Fruit fly (Drosophila melanogaster) whole organism, embryonic: ENCODE results near the gene CG5021.

Experiments used
- Abd-B ChIP-seq: fragments of 200-800 bp; sonication (Bioruptor generic); optimal IDR thresholded peaks from 2 replicates; lab custom pipeline; 2018; ENCODE audit warnings: missing biosample characterization, mild to moderate bottlenecking, missing genetic modification characterization, moderate library complexity
- CG10321 ChIP-seq: fragments of 200-800 bp; sonication (Bioruptor generic); IDR thresholded peaks from 2 replicates; pipeline ENCODE4 v1.3.6; 2022; ENCODE audit warnings: missing biosample characterization, missing genetic modification characterization
- CG10565 ChIP-seq: fragments of 200-800 bp; sonication (Bioruptor generic); optimal IDR thresholded peaks from 3 replicates; lab custom pipeline; 2016; ENCODE audit warnings: missing biosample characterization, mild to moderate bottlenecking, missing genetic modification characterization
- CG12659 ChIP-seq: fragments of 200-800 bp; sonication (Bioruptor generic); optimal IDR thresholded peaks from 3 replicates; lab custom pipeline; 2017; ENCODE audit warnings: mild to moderate bottlenecking, missing biosample characterization, missing genetic modification reagents, missing genetic modification characterization
- CG13296 ChIP-seq: fragments of 200-800 bp; sonication (Bioruptor generic); optimal IDR thresholded peaks from 3 replicates; lab custom pipeline; 2018; ENCODE audit warnings: missing biosample characterization, mild to moderate bottlenecking, missing genetic modification characterization
- CG17328 ChIP-seq: fragments of 200-800 bp; sonication (Bioruptor generic); IDR thresholded peaks from 2 replicates; pipeline ENCODE4 v1.3.6; 2022; ENCODE audit warnings: missing biosample characterization, missing genetic modification characterization
- CG18262 ChIP-seq: fragments of 200-800 bp; optimal IDR thresholded peaks from 3 replicates; lab custom pipeline; 2019; ENCODE audit warnings: missing biosample characterization, mild to moderate bottlenecking, missing genetic modification characterization, moderate library complexity
- CG18764 ChIP-seq: fragments of 200-800 bp; sonication (Bioruptor generic); optimal IDR thresholded peaks from 3 replicates; lab custom pipeline; 2016; ENCODE audit warnings: missing biosample characterization, missing genetic modification characterization
- CG2116 ChIP-seq: fragments of 200-800 bp; sonication (Bioruptor generic); optimal IDR thresholded peaks from 3 replicates; lab custom pipeline; 2018; ENCODE audit warnings: missing biosample characterization, mild to moderate bottlenecking, missing genetic modification characterization
- CG3065 ChIP-seq: fragments of 200-800 bp; sonication (Bioruptor generic); optimal IDR thresholded peaks from 2 replicates; lab custom pipeline; 2016; ENCODE audit warnings: missing biosample characterization, missing genetic modification characterization
- CG31388 ChIP-seq: fragments of 200-800 bp; sonication (Bioruptor generic); optimal IDR thresholded peaks from 2 replicates; lab custom pipeline; 2016; ENCODE audit warnings: missing biosample characterization, missing genetic modification characterization
- CG31441 ChIP-seq: fragments of 200-800 bp; sonication (Bioruptor generic); IDR thresholded peaks from 2 replicates; pipeline ENCODE4 v1.3.6; 2022; ENCODE audit warnings: missing biosample characterization, missing genetic modification characterization
- CG43689 ChIP-seq: fragments of 200-800 bp; sonication (Bioruptor generic); IDR thresholded peaks from 2 replicates; pipeline ENCODE4 v1.3.6; 2022; ENCODE audit warnings: missing biosample characterization, missing genetic modification characterization
- CG7745 ChIP-seq: fragments of 200-800 bp; sonication (Bioruptor generic); optimal IDR thresholded peaks from 2 replicates; lab custom pipeline; 2018; ENCODE audit warnings: missing biosample characterization, mild to moderate bottlenecking, missing genetic modification characterization, moderate library complexity
- CG7987 ChIP-seq: fragments of 200-800 bp; sonication (Bioruptor generic); optimal IDR thresholded peaks from 2 replicates; lab custom pipeline; 2018; ENCODE audit warnings: missing biosample characterization, mild to moderate bottlenecking, missing genetic modification characterization, moderate library complexity
- CG8089 ChIP-seq: fragments of 200-800 bp; sonication (Bioruptor generic); optimal IDR thresholded peaks from 3 replicates; lab custom pipeline; 2016; ENCODE audit warnings: missing biosample characterization, missing genetic modification characterization
- CG8359 ChIP-seq: fragments of 200-800 bp; sonication (Bioruptor generic); optimal IDR thresholded peaks from 2 replicates; lab custom pipeline; 2017; ENCODE audit warnings: missing biosample characterization, mild to moderate bottlenecking, missing genetic modification characterization, borderline replicate concordance
- CG8388 ChIP-seq: fragments of 200-800 bp; sonication (Bioruptor generic); optimal IDR thresholded peaks from 2 replicates; lab custom pipeline; 2019; ENCODE audit warnings: missing biosample characterization, mild to moderate bottlenecking, missing genetic modification characterization, moderate library complexity
- CG8924 ChIP-seq: fragments of 200-800 bp; optimal IDR thresholded peaks from 3 replicates; lab custom pipeline; 2019; ENCODE audit warnings: missing biosample characterization, mild to moderate bottlenecking, missing genetic modification characterization, moderate library complexity
- CG8944 ChIP-seq: fragments of 200-800 bp; sonication (Bioruptor generic); optimal IDR thresholded peaks from 3 replicates; lab custom pipeline; 2016; ENCODE audit warnings: missing biosample characterization, missing genetic modification characterization
- Camta ChIP-seq: fragments of 200-800 bp; sonication (Bioruptor generic); optimal IDR thresholded peaks from 2 replicates; lab custom pipeline; 2016; ENCODE audit warnings: missing biosample characterization, missing genetic modification characterization
- D ChIP-seq, 2 experiments: fragments of 200-800 bp in 1 of 2; fragments of >200 bp in 1 of 2; sonication (Bioruptor generic) in 1 of 2; optimal IDR thresholded peaks; 2 replicates in 1 of 2; 3 replicates in 1 of 2; lab custom pipeline; 2017; ENCODE audit warnings: mild to moderate bottlenecking in 1 of 2, missing biosample characterization in 1 of 2, missing genetic modification characterization in 1 of 2, missing genetic modification reagents in 1 of 2
- D19B ChIP-seq: fragments of 200-800 bp; sonication (Bioruptor generic); optimal IDR thresholded peaks from 2 replicates; lab custom pipeline; 2017; ENCODE audit warnings: missing biosample characterization, mild to moderate bottlenecking, missing genetic modification characterization
- HLH54F ChIP-seq: fragments of 200-800 bp; sonication (Bioruptor generic); optimal IDR thresholded peaks from 3 replicates; lab custom pipeline; 2016; ENCODE audit warnings: missing biosample characterization, missing genetic modification characterization
- MBD-R2 ChIP-seq: fragments of 200-800 bp; sonication (Bioruptor generic); IDR thresholded peaks from 2 replicates; pipeline ENCODE4 v1.3.6; 2022; ENCODE audit warnings: missing biosample characterization, missing genetic modification characterization
- MESR4 ChIP-seq: fragments of 200-800 bp; sonication (Bioruptor generic); optimal IDR thresholded peaks from 2 replicates; lab custom pipeline; 2018; ENCODE audit warnings: missing biosample characterization, mild to moderate bottlenecking, missing genetic modification characterization, moderate library complexity
- Opbp ChIP-seq: fragments of 200-800 bp; sonication (Bioruptor generic); IDR thresholded peaks from 3 replicates; pipeline ENCODE4 v1.3.6; 2022; ENCODE audit warnings: missing biosample characterization, missing genetic modification characterization; ENCODE audit not compliant: partially characterized antibody
- PHDP ChIP-seq: fragments of 200-800 bp; sonication (Bioruptor generic); optimal IDR thresholded peaks from 3 replicates; lab custom pipeline; 2018; ENCODE audit warnings: missing biosample characterization, mild to moderate bottlenecking, missing genetic modification characterization, moderate library complexity
- Ptx1 ChIP-seq: fragments of 200-800 bp; sonication (Bioruptor generic); IDR thresholded peaks from 2 replicates; pipeline ENCODE4 v1.3.6; 2022; ENCODE audit warnings: missing biosample characterization, missing genetic modification characterization
- TFAM ChIP-seq: fragments of 200-800 bp; sonication (Bioruptor generic); optimal IDR thresholded peaks from 2 replicates; lab custom pipeline; 2017; ENCODE audit warnings: missing biosample characterization, missing genetic modification characterization, inconsistent platforms
- Vsx1 ChIP-seq: fragments of 200-800 bp; sonication (Bioruptor generic); optimal IDR thresholded peaks from 2 replicates; lab custom pipeline; 2017; ENCODE audit warnings: missing biosample characterization, mild to moderate bottlenecking, missing genetic modification characterization, missing genetic modification reagents
- YL-1 ChIP-seq: fragments of 200-800 bp; sonication (Bioruptor generic); optimal IDR thresholded peaks from 3 replicates; lab custom pipeline; 2017; ENCODE audit warnings: missing biosample characterization, mild to moderate bottlenecking, missing genetic modification characterization
- ab ChIP-seq: fragments of 200-800 bp; sonication (Bioruptor generic); optimal IDR thresholded peaks from 2 replicates; lab custom pipeline; 2016; ENCODE audit warnings: missing biosample characterization, missing genetic modification characterization
- abd-A ChIP-seq: fragments of 200-800 bp; sonication (Bioruptor generic); optimal IDR thresholded peaks from 3 replicates; lab custom pipeline; 2019; ENCODE audit warnings: missing biosample characterization, mild to moderate bottlenecking, missing genetic modification characterization, moderate library complexity
- amos ChIP-seq: fragments of 200-800 bp; sonication (Bioruptor generic); IDR thresholded peaks from 2 replicates; pipeline ENCODE4 v1.3.6; 2022; ENCODE audit warnings: missing biosample characterization, missing genetic modification characterization; ENCODE audit not compliant: partially characterized antibody
- corto ChIP-seq: fragments of 200-800 bp; sonication (Bioruptor generic); optimal IDR thresholded peaks from 2 replicates; lab custom pipeline; 2016; ENCODE audit warnings: missing biosample characterization, mild to moderate bottlenecking, missing genetic modification characterization, moderate library complexity
- ems ChIP-seq: fragments of 200-800 bp; sonication (Bioruptor generic); optimal IDR thresholded peaks from 3 replicates; lab custom pipeline; 2016; ENCODE audit warnings: missing biosample characterization, missing genetic modification characterization
- fd3F ChIP-seq: fragments of 200-800 bp; sonication (Bioruptor generic); optimal IDR thresholded peaks from 2 replicates; lab custom pipeline; 2018; ENCODE audit warnings: missing biosample characterization, mild to moderate bottlenecking, missing genetic modification characterization, moderate library complexity
- her ChIP-seq: fragments of 200-800 bp; sonication (Bioruptor generic); optimal IDR thresholded peaks from 2 replicates; lab custom pipeline; 2016; ENCODE audit warnings: missing biosample characterization, missing genetic modification characterization
- inv ChIP-seq: fragments of 200-800 bp; sonication (Bioruptor generic); IDR thresholded peaks from 2 replicates; pipeline ENCODE4 v1.3.6; 2022; ENCODE audit warnings: missing biosample characterization, missing genetic modification characterization; ENCODE audit not compliant: partially characterized antibody
- oc ChIP-seq: fragments of 200-800 bp; sonication (Bioruptor generic); optimal IDR thresholded peaks from 2 replicates; lab custom pipeline; 2018; ENCODE audit warnings: missing biosample characterization, mild to moderate bottlenecking, missing genetic modification characterization, moderate library complexity
- p53 ChIP-seq: fragments of 200-800 bp; sonication (Bioruptor generic); optimal IDR thresholded peaks from 2 replicates; lab custom pipeline; 2016; ENCODE audit warnings: missing biosample characterization, missing genetic modification characterization
- psq ChIP-seq: fragments of 200-800 bp; sonication (Bioruptor generic); optimal IDR thresholded peaks from 2 replicates; lab custom pipeline; 2017; ENCODE audit warnings: missing biosample characterization, missing genetic modification characterization
- shn ChIP-seq: fragments of 200-800 bp; sonication (Bioruptor generic); optimal IDR thresholded peaks from 3 replicates; lab custom pipeline; 2016; ENCODE audit warnings: missing biosample characterization, missing genetic modification characterization
- sr ChIP-seq: fragments of 200-800 bp; sonication (Bioruptor generic); IDR thresholded peaks from 3 replicates; pipeline ENCODE4 v1.3.6; 2022; ENCODE audit warnings: missing biosample characterization, missing genetic modification characterization
- tio ChIP-seq: fragments of 200-800 bp; sonication (Bioruptor generic); optimal IDR thresholded peaks from 2 replicates; lab custom pipeline; 2017; ENCODE audit warnings: missing biosample characterization, missing genetic modification characterization, inconsistent platforms
- zen2 ChIP-seq: fragments of 200-800 bp; sonication (Bioruptor generic); IDR thresholded peaks from 3 replicates; pipeline ENCODE4 v1.3.6; 2022; ENCODE audit warnings: missing biosample characterization, missing genetic modification characterization; ENCODE audit not compliant: partially characterized antibody

CG5021 gene

dm6 chr3L:9011485-9012389 lies 45.1 kb downstream of the CG5021 start (continued):
- TF ChIP-seq D19B (no peak), CG43689 (GFP tag; lab: Robert Waterston, UW) (peak; percentile 49; the same call in 1 of the 2 replicates), Camta (peak; percentile 85), abd-A (tag; lab: Kevin White, UChicago) (peak; percentile 16), ab (GFP tag; lab: Kevin White, UChicago) (peak; percentile 16), YL-1 (no peak), CG18262 (tag; lab: Kevin White, UChicago) (peak; percentile 88), PHDP (no peak), CG3065 (GFP tag; lab: Kevin White, UChicago) (peak; percentile 59), amos (GFP tag; lab: Robert Waterston, UW) (no peak), Opbp (GFP tag; lab: Robert Waterston, UW) (no peak), p53 (GFP tag; lab: Kevin White, UChicago) (peak; percentile 79), sr (no peak; the same call in 2 of the 3 replicates), inv (no peak), MBD-R2 (0 out of 2 replicates have a peak, but pooled peaks have one; percentile 20), oc (tag; lab: Kevin White, UChicago) (peak; percentile 35), CG31388 (GFP tag; lab: Kevin White, UChicago) (peak; percentile 47), zen2 (GFP tag; lab: Robert Waterston, UW) (no peak), Vsx1 (GFP tag; lab: Kevin White, UChicago) (peak; percentile 12), HLH54F (GFP tag; lab: Kevin White, UChicago) (peak; percentile 33), CG8359 (GFP tag; lab: Kevin White, UChicago) (peak; percentile 64), CG10565 (GFP tag; lab: Kevin White, UChicago) (peak; percentile 46), CG8388 (peak; percentile 78), CG8944 (GFP tag; lab: Kevin White, UChicago) (peak; percentile 68), CG7745 (tag; lab: Kevin White, UChicago) (no peak), MESR4 (GFP tag; lab: Kevin White, UChicago) (no peak), shn (peak; percentile 46), Abd-B (peak; percentile 86), her (GFP tag; lab: Kevin White, UChicago) (peak; percentile 53), CG8089 (GFP tag; lab: Kevin White, UChicago) (peak; percentile 38), ems (GFP tag; lab: Kevin White, UChicago) (peak; percentile 68), CG31441 (GFP tag; lab: Robert Waterston, UW) (peak; percentile 66; the same call in 1 of the 2 replicates), CG13296 (no peak), CG10321 (GFP tag; lab: Robert Waterston, UW) (no peak), CG18764 (GFP tag; lab: Kevin White, UChicago) (peak; percentile 65), Ptx1 (GFP tag; lab: Robert Waterston, UW) (peak; percentile 69), CG2116 (GFP tag; lab: Kevin White, UChicago) (peak; percentile 23), CG12659 (GFP tag; lab: Kevin White, UChicago) (no peak), fd3F (no peak), D (optimal IDR thresholded peaks at IDR 0.05; lab: Kevin White, UChicago) (peak; percentile 33), D (GFP tag; optimal IDR thresholded peaks at IDR 0.05; lab: Kevin White, UChicago) (peak; percentile 84), corto (GFP tag; lab: Kevin White, UChicago) (no peak), CG17328 (GFP tag; lab: Robert Waterston, UW) (peak; percentile 94), psq (GFP tag; lab: Kevin White, UChicago) (no peak), CG7987 (GFP tag; lab: Kevin White, UChicago) (no peak), TFAM (no peak), tio (GFP tag; lab: Kevin White, UChicago) (no peak), CG8924 (peak; percentile 78)
